Worm (Caenorhabditis elegans): ENCODE results near the gene plrg-1.

- no peak for TF ChIP-seq B0019.2 (GFP tag; conservative IDR thresholded peaks at IDR 0.05)
- no peak for TF ChIP-seq snpc-1.3 (tag; optimal IDR thresholded peaks at IDR 0.05; ENCODE audit: insufficient read depth)
- TF ChIP-seq snpc-4 (GFP tag; optimal IDR thresholded peaks at IDR 0.05): no peak
- no peak for TF ChIP-seq snpc-4 (tag; optimal IDR thresholded peaks at IDR 0.05)
- no peak for TF ChIP-seq unc-62 (GFP tag; optimal IDR thresholded peaks at IDR 0.05)
These were observed 46.9 kb downstream of the plrg-1 start for ce11 chrV:10760839-10761238.
